Worm (Caenorhabditis elegans): ENCODE measurements around the gene srj-55.

- no peak for TF ChIP-seq rpc-1 (optimal IDR thresholded peaks at IDR 0.05)
- TF ChIP-seq rpc-1 (tag; optimal IDR thresholded peaks at IDR 0.05), result no peak
- TF ChIP-seq pha-4 (tag; optimal IDR thresholded peaks at IDR 0.05), result no peak
- no peak for TF ChIP-seq ccch-3 (GFP tag; optimal IDR thresholded peaks at IDR 0.05)
- TF ChIP-seq him-1 (tag; optimal IDR thresholded peaks at IDR 0.05), result no peak
Observed at ce11 chrV:2855473-2855872, 2.3 kb downstream of the srj-55 start, which contains the start of gene srj-57.
